Worm (Caenorhabditis elegans): Measurements from ENCODE around the gene fbxa-184.

DNA sequence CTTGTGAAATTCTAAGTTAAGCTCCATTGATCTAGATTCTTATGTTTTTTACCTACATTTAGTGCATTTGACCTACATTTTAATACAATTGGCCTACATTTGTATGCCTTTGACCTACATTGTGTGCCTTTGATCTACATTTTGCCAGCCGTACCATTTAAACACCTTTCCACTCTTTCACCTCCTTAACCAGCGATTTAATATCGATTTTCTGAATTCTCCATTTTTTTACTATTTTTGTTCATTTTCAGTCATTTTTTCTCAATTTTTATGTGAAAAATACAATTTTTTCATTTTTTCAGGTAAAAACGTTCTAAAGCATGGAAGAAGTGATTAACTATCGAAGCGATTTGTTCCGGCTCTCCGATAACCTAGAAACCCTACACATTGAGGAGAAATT, 2.9 kb downstream of the fbxa-184 start, which contains the start of gene btb-7:
- no peak for TF ChIP-seq ceh-40 (GFP tag; IDR thresholded peaks at IDR 0.05)
- no peak for TF ChIP-seq D2030.7 (GFP tag; IDR thresholded peaks at IDR 0.05)

Measured in whole organism, young adult.